Worm (Caenorhabditis elegans) whole organism, L1 larva: ENCODE data around the gene ccd-5.
A peak's percentile ranks its signal among the peaks of the same experiment; 100 is the strongest.

Experiments used
- C16A3.4 ChIP-seq: fragments of 150-350 bp; optimal IDR thresholded peaks from 2 replicates; lab custom pipeline; 2014; ENCODE audit warnings: missing biosample characterization, missing genetic modification characterization
- aha-1 ChIP-seq: fragments of 150-350 bp; optimal IDR thresholded peaks from 2 replicates; lab custom pipeline; 2014; ENCODE audit warnings: missing biosample characterization, missing genetic modification characterization
- alr-1 ChIP-seq: fragments of 200-800 bp; sonication (Bioruptor generic); optimal IDR thresholded peaks from 2 replicates; lab custom pipeline; 2018; ENCODE audit warnings: borderline replicate concordance, mild to moderate bottlenecking, missing genetic modification characterization, missing compliant biosample characterization
- blmp-1 ChIP-seq: fragments of 150-350 bp; optimal IDR thresholded peaks from 2 replicates; lab custom pipeline; 2014; ENCODE audit warnings: missing biosample characterization, missing genetic modification characterization
- ceh-8 ChIP-seq: fragments of 200-800 bp; sonication (Bioruptor generic); optimal IDR thresholded peaks from 2 replicates; lab custom pipeline; 2018; ENCODE audit warnings: mild to moderate bottlenecking, missing genetic modification characterization, moderate library complexity, missing compliant biosample characterization
- ces-1 ChIP-seq: fragments of 150-350 bp; optimal IDR thresholded peaks from 2 replicates; lab custom pipeline; 2014; ENCODE audit warnings: missing biosample characterization, missing genetic modification reagents, missing genetic modification characterization
- dpl-1 ChIP-seq, 3 experiments: fragments of 150-350 bp in 2 of 3; sonication (generic microtip) in 1 of 3; optimal IDR thresholded peaks; 2 replicates each; lab custom pipeline; 2014 to 2017; ENCODE audit warnings: missing biosample characterization in 3 of 3, missing genetic modification characterization in 3 of 3, missing genetic modification reagents in 3 of 3
- dsc-1 ChIP-seq: sonication (generic microtip); optimal IDR thresholded peaks from 2 replicates; lab custom pipeline; 2016; ENCODE audit warnings: mild to moderate bottlenecking, missing genetic modification characterization, missing compliant biosample characterization
- efl-1 ChIP-seq, 4 experiments: fragments of 150-350 bp; optimal IDR thresholded peaks in 3 of 4; peaks in 1 of 4; 1 replicate in 1 of 4; 2 replicates in 3 of 4; lab custom pipeline; 2014; ENCODE audit warnings: missing biosample characterization in 2 of 4, missing genetic modification characterization in 2 of 4, missing genetic modification reagents in 2 of 4
- egl-13 ChIP-seq: sonication (generic microtip); optimal IDR thresholded peaks from 2 replicates; lab custom pipeline; 2016; ENCODE audit warnings: missing genotype, missing genetic modification reagents, missing genetic modification characterization, missing compliant biosample characterization
- egl-27 ChIP-seq, 2 experiments: fragments of 150-350 bp in 1 of 2; sonication (generic microtip); optimal IDR thresholded peaks; 3 replicates each; lab custom pipeline; 2017 to 2018; ENCODE audit warnings: missing biosample characterization in 2 of 2, missing genetic modification characterization in 2 of 2, missing genetic modification reagents in 2 of 2
- elt-2 ChIP-seq: sonication (generic microtip); optimal IDR thresholded peaks from 2 replicates; lab custom pipeline; 2016; ENCODE audit warnings: missing genetic modification characterization, mild to moderate bottlenecking, inconsistent platforms, missing compliant biosample characterization, missing genetic modification reagents
- fkh-4 ChIP-seq: sonication (generic microtip); optimal IDR thresholded peaks from 2 replicates; lab custom pipeline; 2016; ENCODE audit warnings: missing compliant biosample characterization, missing genetic modification characterization, borderline replicate concordance
- fkh-8 ChIP-seq: sonication (generic microtip); optimal IDR thresholded peaks from 2 replicates; lab custom pipeline; 2016; ENCODE audit warnings: mild to moderate bottlenecking, missing genetic modification characterization, missing compliant biosample characterization
- hlh-17 ChIP-seq: fragments of 200-800 bp; sonication (Bioruptor generic); optimal IDR thresholded peaks from 2 replicates; lab custom pipeline; 2018; ENCODE audit warnings: missing genetic modification characterization, mild to moderate bottlenecking, missing compliant biosample characterization, moderate library complexity, borderline replicate concordance
- hpl-2 ChIP-seq: fragments of 150-350 bp; optimal IDR thresholded peaks from 2 replicates; lab custom pipeline; 2014; ENCODE audit warnings: missing biosample characterization, missing genetic modification reagents, missing genetic modification characterization
- jun-1 ChIP-seq: fragments of 150-350 bp; optimal IDR thresholded peaks from 2 replicates; lab custom pipeline; 2014; ENCODE audit warnings: missing biosample characterization, missing genetic modification reagents, missing genetic modification characterization
- lin-14 ChIP-seq: fragments of 200-800 bp; sonication (Bioruptor generic); optimal IDR thresholded peaks from 2 replicates; lab custom pipeline; 2018; ENCODE audit warnings: mild to moderate bottlenecking, missing genetic modification characterization, moderate library complexity, missing compliant biosample characterization
- lin-15B ChIP-seq: fragments of 150-350 bp; sonication (generic microtip); optimal IDR thresholded peaks from 3 replicates; lab custom pipeline; 2014; ENCODE audit warnings: missing biosample characterization, missing genetic modification characterization
- lin-35 ChIP-seq, 2 experiments: fragments of 150-350 bp; optimal IDR thresholded peaks; 2 replicates each; lab custom pipeline; 2014; ENCODE audit warnings: missing biosample characterization in 2 of 2, missing genetic modification characterization in 2 of 2, missing genetic modification reagents in 2 of 2
- lsy-2 ChIP-seq, 2 experiments: fragments of 150-350 bp; optimal IDR thresholded peaks; 2 replicates each; lab custom pipeline; 2014; ENCODE audit warnings: missing biosample characterization in 2 of 2, missing genetic modification characterization in 2 of 2
- mab-9 ChIP-seq: fragments of 200-800 bp; sonication (Bioruptor generic); IDR thresholded peaks from 2 replicates; pipeline ENCODE4 v1.3.6; 2022; ENCODE audit warnings: missing genetic modification reagents, missing genetic modification characterization, missing compliant biosample characterization
- mdl-1 ChIP-seq, 2 experiments: fragments of 150-350 bp; optimal IDR thresholded peaks; 2 replicates each; lab custom pipeline; 2014 to 2017; ENCODE audit warnings: missing biosample characterization in 2 of 2, missing genetic modification characterization in 2 of 2, inconsistent platforms in 1 of 2
- mep-1 ChIP-seq: fragments of 150-350 bp; optimal IDR thresholded peaks from 2 replicates; lab custom pipeline; 2014; ENCODE audit warnings: missing biosample characterization, missing genetic modification characterization
- nhr-11 ChIP-seq: fragments of 150-350 bp; optimal IDR thresholded peaks from 2 replicates; lab custom pipeline; 2014; ENCODE audit warnings: missing biosample characterization, missing genetic modification characterization
- nhr-19 ChIP-seq: fragments of 200-800 bp; sonication (Bioruptor generic); conservative IDR thresholded peaks from 2 replicates; pipeline ENCODE4 v1.3.6; 2022; ENCODE audit warnings: missing genetic modification characterization, missing compliant biosample characterization
- nhr-20 ChIP-seq: sonication (generic microtip); optimal IDR thresholded peaks from 2 replicates; lab custom pipeline; 2016; ENCODE audit warnings: mild to moderate bottlenecking, missing genetic modification characterization, missing compliant biosample characterization
- nhr-28 ChIP-seq: fragments of 150-350 bp; optimal IDR thresholded peaks from 2 replicates; lab custom pipeline; 2014; ENCODE audit warnings: missing biosample characterization, missing genetic modification characterization
- nhr-47 ChIP-seq: sonication (generic microtip); optimal IDR thresholded peaks from 2 replicates; lab custom pipeline; 2016; ENCODE audit warnings: mild to moderate bottlenecking, missing genetic modification characterization, moderate library complexity, missing compliant biosample characterization
- nhr-71 ChIP-seq: sonication (generic microtip); optimal IDR thresholded peaks from 2 replicates; lab custom pipeline; 2016; ENCODE audit warnings: mild to moderate bottlenecking, missing genetic modification characterization, moderate library complexity, missing compliant biosample characterization
- nhr-90 ChIP-seq: sonication (generic microtip); optimal IDR thresholded peaks from 2 replicates; lab custom pipeline; 2016; ENCODE audit warnings: mild to moderate bottlenecking, missing genetic modification characterization, missing compliant biosample characterization; ENCODE audit not compliant: poor library complexity
- pax-3 ChIP-seq: fragments of 200-800 bp; sonication (Bioruptor generic); optimal IDR thresholded peaks from 2 replicates; lab custom pipeline; 2018; ENCODE audit warnings: mild to moderate bottlenecking, missing genetic modification characterization, moderate library complexity, missing compliant biosample characterization
- rnt-1 ChIP-seq: sonication (generic microtip); optimal IDR thresholded peaks from 2 replicates; lab custom pipeline; 2016; ENCODE audit warnings: mild to moderate bottlenecking, missing genetic modification characterization, moderate library complexity, missing compliant biosample characterization
- skn-1 ChIP-seq: fragments of 150-350 bp; optimal IDR thresholded peaks from 2 replicates; lab custom pipeline; 2014; ENCODE audit warnings: missing biosample characterization, missing genetic modification characterization
- snpc-4 ChIP-seq: fragments of 150-350 bp; optimal IDR thresholded peaks from 2 replicates; lab custom pipeline; 2014; ENCODE audit warnings: missing biosample characterization, missing genetic modification characterization
- snu-23 ChIP-seq: sonication (generic microtip); optimal IDR thresholded peaks from 2 replicates; lab custom pipeline; 2016; ENCODE audit warnings: missing genetic modification characterization, missing compliant biosample characterization
- sptf-1 ChIP-seq: fragments of 150-350 bp; optimal IDR thresholded peaks from 2 replicates; lab custom pipeline; 2014; ENCODE audit warnings: missing biosample characterization, missing genetic modification characterization
- tlp-1 ChIP-seq: fragments of 150-350 bp; optimal IDR thresholded peaks from 2 replicates; lab custom pipeline; 2014; ENCODE audit warnings: missing biosample characterization, missing genetic modification characterization
- unc-130 ChIP-seq: fragments of 150-350 bp; optimal IDR thresholded peaks from 2 replicates; lab custom pipeline; 2017; ENCODE audit warnings: missing biosample characterization, missing genetic modification characterization, inconsistent platforms
- unc-30 ChIP-seq: sonication (generic microtip); optimal IDR thresholded peaks from 2 replicates; lab custom pipeline; 2017; ENCODE audit warnings: missing biosample characterization, missing genetic modification characterization
- unc-98 ChIP-seq: fragments of 200-800 bp; sonication (Bioruptor generic); IDR thresholded peaks from 2 replicates; pipeline ENCODE4 v1.3.6; 2022; ENCODE audit warnings: missing genetic modification characterization, missing compliant biosample characterization
- xbp-1 ChIP-seq: sonication (generic microtip); optimal IDR thresholded peaks from 2 replicates; lab custom pipeline; 2016; ENCODE audit warnings: missing genetic modification characterization, missing compliant biosample characterization
- zag-1 ChIP-seq: fragments of 150-350 bp; optimal IDR thresholded peaks from 2 replicates; lab custom pipeline; 2014; ENCODE audit warnings: missing biosample characterization, missing genetic modification characterization
- ztf-11 ChIP-seq, 2 experiments: sonication (generic microtip); optimal IDR thresholded peaks; 2 replicates each; lab custom pipeline; 2016 to 2017; ENCODE audit warnings: missing genetic modification characterization in 2 of 2, missing biosample characterization in 1 of 2, missing compliant biosample characterization in 1 of 2
- ztf-4 ChIP-seq: fragments of 150-350 bp; optimal IDR thresholded peaks from 2 replicates; lab custom pipeline; 2014; ENCODE audit warnings: missing biosample characterization, missing genetic modification characterization

Gene ccd-5

DNA sequence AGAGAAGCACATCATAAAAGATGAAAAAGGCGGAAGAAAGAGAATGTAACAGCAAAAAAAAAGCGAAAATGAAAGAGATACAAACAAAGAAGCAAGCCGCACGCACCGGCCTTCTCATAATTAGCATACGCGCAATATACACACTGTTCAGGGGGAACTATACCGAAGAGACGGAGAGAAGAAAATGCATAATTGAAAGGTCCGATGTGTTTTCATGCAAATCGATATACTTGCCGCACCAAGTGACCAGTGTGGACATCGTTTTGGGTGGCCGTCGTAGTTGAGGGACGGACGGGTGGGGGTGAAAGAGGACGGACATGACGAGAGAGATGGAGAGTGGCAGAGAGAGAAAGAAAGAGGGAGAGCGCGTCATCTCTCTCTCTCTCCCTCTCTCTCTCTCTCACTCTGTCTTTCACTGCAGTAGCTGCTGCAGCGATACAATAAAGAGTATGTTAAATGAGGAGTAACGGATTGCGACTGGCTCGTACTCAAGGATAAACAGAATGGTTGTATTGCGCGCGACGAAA, 36.1 kb downstream of the ccd-5 start (continued):
- TF ChIP-seq C16A3.4 (peak; percentile 68), rnt-1 (tag; lab: Kevin White, UChicago) (peak; percentile 90), dpl-1 (GFP tag; optimal IDR thresholded peaks at IDR 0.05; lab: Kevin White, UChicago) (peak; percentile 12 to 36 (median 32)), egl-27 (tag; optimal IDR thresholded peaks at IDR 0.05; lab: Kevin White, UChicago) (peak; percentile 66 to 77), ceh-8 (GFP tag; lab: Kevin White, UChicago) (peak; percentile 36), hpl-2 (GFP tag; lab: Kevin White, UChicago) (no peak), nhr-47 (tag; lab: Kevin White, UChicago) (peak; percentile 90), hlh-17 (no peak), sptf-1 (tag; lab: Kevin White, UChicago) (no peak), nhr-19 (peak; percentile 83), lin-14 (GFP tag; lab: Kevin White, UChicago) (peak; percentile 99), unc-130 (no peak), alr-1 (tag; lab: Kevin White, UChicago) (no peak), ces-1 (GFP tag; lab: Kevin White, UChicago) (no peak), lin-15B (tag; lab: Kevin White, UChicago) (no peak), dsc-1 (tag; lab: Kevin White, UChicago) (peak; percentile 82), snpc-4 (tag; lab: Kevin White, UChicago) (peak; percentile 62), zag-1 (tag; lab: Kevin White, UChicago) (peak; percentile 60), egl-13 (tag; lab: Kevin White, UChicago) (peak; percentile 90), unc-98 (GFP tag; lab: Robert Waterston, UW) (no peak), pax-3 (tag; lab: Kevin White, UChicago) (peak; percentile 61), unc-30 (tag; lab: Kevin White, UChicago) (no peak), tlp-1 (tag; lab: Kevin White, UChicago) (no peak), fkh-8 (peak; percentile 89), fkh-4 (tag; lab: Kevin White, UChicago) (no peak), nhr-11 (peak; percentile 62), aha-1 (tag; lab: Kevin White, UChicago) (peak; percentile 76), ztf-4 (tag; lab: Kevin White, UChicago) (peak; percentile 80), blmp-1 (tag; lab: Kevin White, UChicago) (peak; percentile 75), mdl-1 (tag; optimal IDR thresholded peaks at IDR 0.05; lab: Kevin White, UChicago) (peak in 1 of 2 experiments; percentile 84), jun-1 (peak; percentile 79)

DNA sequence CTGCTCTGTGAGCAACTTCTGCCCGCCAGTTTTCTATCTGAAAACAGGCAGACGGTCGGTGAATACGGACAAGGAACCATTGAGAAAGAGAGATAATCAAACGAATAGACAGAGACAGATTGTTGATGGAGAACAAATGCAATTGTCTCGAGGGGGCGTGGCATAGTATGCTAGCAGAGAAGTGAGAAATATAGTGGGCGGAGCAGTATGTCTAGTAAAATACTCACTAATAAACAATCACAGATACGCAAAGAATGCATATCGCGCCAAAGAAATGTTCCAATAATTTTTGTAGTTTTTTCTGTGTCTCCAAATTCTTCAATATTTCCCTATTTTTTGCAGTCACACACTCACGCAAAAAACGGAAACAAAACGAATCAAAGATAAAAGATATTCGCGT, 40.1 kb downstream of the ccd-5 start, which contains the start of gene tbc-12:
Gene tbc-12 (minus strand): TSS at position 101 of the 400 bp plus-strand sequence.
- TF ChIP-seq nhr-90 (tag; lab: Kevin White, UChicago) (no peak), dpl-1 (GFP tag; optimal IDR thresholded peaks at IDR 0.05; lab: Kevin White, UChicago) (no peak), lin-14 (GFP tag; lab: Kevin White, UChicago) (no peak), hlh-17 (no peak), nhr-28 (tag; lab: Kevin White, UChicago) (no peak), fkh-4 (tag; lab: Kevin White, UChicago) (no peak), ztf-11 (tag; optimal IDR thresholded peaks at IDR 0.05; lab: Kevin White, UChicago) (no peak), blmp-1 (tag; lab: Kevin White, UChicago) (no peak), xbp-1 (tag; lab: Kevin White, UChicago) (no peak)

DNA sequence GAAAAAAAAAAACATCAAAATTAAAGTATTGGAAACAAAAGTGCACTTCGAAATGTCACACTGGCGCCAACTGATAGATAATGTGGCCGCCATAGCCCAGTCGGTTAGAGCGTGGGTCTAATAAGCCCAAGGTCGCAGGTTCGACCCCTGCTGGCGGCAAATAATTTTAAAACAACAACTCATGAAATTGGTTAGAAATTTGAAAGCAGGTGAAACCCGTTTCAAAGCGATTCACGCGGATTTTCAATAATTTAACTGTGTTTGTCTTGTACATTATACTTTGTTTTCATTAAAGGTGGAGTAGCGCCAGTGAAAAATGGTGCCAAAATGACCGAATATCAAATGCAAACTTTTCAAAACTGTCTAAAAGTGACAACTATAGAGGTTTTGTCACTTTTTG, 41.2 kb downstream of the ccd-5 start:
- TF ChIP-seq rnt-1 (tag; lab: Kevin White, UChicago) = peak; percentile 43
- peak; percentile 10 for TF ChIP-seq nhr-20 (tag; lab: Kevin White, UChicago)
- peak; percentile 17 for TF ChIP-seq nhr-47 (tag; lab: Kevin White, UChicago)
- TF ChIP-seq mep-1 (tag; lab: Kevin White, UChicago) = no peak
- peak; percentile 32 for TF ChIP-seq snu-23 (GFP tag; lab: Kevin White, UChicago)
- peak; percentile 58 for TF ChIP-seq skn-1 (tag; lab: Kevin White, UChicago)
- peak in 1 of 2 experiments; percentile 38 for TF ChIP-seq lsy-2 (tag; optimal IDR thresholded peaks at IDR 0.05; lab: Kevin White, UChicago)
- TF ChIP-seq C16A3.4 = peak; percentile 3
- TF ChIP-seq nhr-71 (tag; lab: Kevin White, UChicago) = peak; percentile 21
- peak in 1 of 2 experiments; percentile 44 for TF ChIP-seq lin-35 (GFP tag; optimal IDR thresholded peaks at IDR 0.05; lab: Kevin White, UChicago)
- no peak for TF ChIP-seq mab-9 (GFP tag; lab: Robert Waterston, UW)
- TF ChIP-seq nhr-90 (tag; lab: Kevin White, UChicago) = peak; percentile 48
- TF ChIP-seq efl-1 (optimal IDR thresholded peaks at IDR 0.05; lab: Kevin White, UChicago) = no peak
- TF ChIP-seq efl-1 (GFP tag; optimal IDR thresholded peaks at IDR 0.05 in 1 of 2; lab: Kevin White, UChicago) = peak in 1 of 2 experiments; percentile 74
- TF ChIP-seq elt-2 = peak; percentile 6
- no peak for TF ChIP-seq dsc-1 (tag; lab: Kevin White, UChicago)
